Fruit fly (Drosophila melanogaster) whole organism, embryonic: ENCODE measurements around the gene Pgant2.

ENCODE experiments used
- Adf1 ChIP-seq: fragments of 200-800 bp; sonication (Bioruptor generic); IDR thresholded peaks from 2 replicates; pipeline ENCODE4 v1.3.6; 2022; ENCODE audit warnings: missing biosample characterization, missing genetic modification characterization
- B-H2 ChIP-seq: fragments of 200-800 bp; sonication (Bioruptor generic); optimal IDR thresholded peaks from 2 replicates; lab custom pipeline; 2018; ENCODE audit warnings: missing biosample characterization, mild to moderate bottlenecking, missing genetic modification characterization
- CG1024 ChIP-seq: fragments of 200-800 bp; sonication (Bioruptor generic); IDR thresholded peaks from 2 replicates; pipeline ENCODE4 v1.3.6; 2022; ENCODE audit warnings: missing biosample characterization, missing genetic modification characterization
- CG10366 ChIP-seq: fragments of 200-800 bp; sonication (Bioruptor generic); IDR thresholded peaks from 2 replicates; pipeline ENCODE4 v1.3.6; 2022; ENCODE audit warnings: missing biosample characterization, missing genetic modification characterization
- CG11560 ChIP-seq: fragments of 200-800 bp; sonication (Bioruptor generic); IDR thresholded peaks from 3 replicates; pipeline ENCODE4 v1.3.6; 2022; ENCODE audit warnings: missing biosample characterization, missing genetic modification characterization
- CG12744 ChIP-seq: fragments of 200-800 bp; sonication (Bioruptor generic); optimal IDR thresholded peaks from 2 replicates; lab custom pipeline; 2016; ENCODE audit warnings: missing biosample characterization, missing genetic modification characterization
- CG17361 ChIP-seq: fragments of 200-800 bp; sonication (Bioruptor generic); IDR thresholded peaks from 3 replicates; pipeline ENCODE4 v1.3.6; 2022; ENCODE audit warnings: missing biosample characterization, missing genetic modification characterization
- CG30431 ChIP-seq: fragments of 200-800 bp; sonication (Bioruptor generic); optimal IDR thresholded peaks from 2 replicates; lab custom pipeline; 2017; ENCODE audit warnings: missing biosample characterization, missing genetic modification characterization
- CG31388 ChIP-seq: fragments of 200-800 bp; sonication (Bioruptor generic); optimal IDR thresholded peaks from 2 replicates; lab custom pipeline; 2016; ENCODE audit warnings: missing biosample characterization, missing genetic modification characterization
- CG3838 ChIP-seq: fragments of 200-800 bp; sonication (Bioruptor generic); optimal IDR thresholded peaks from 3 replicates; lab custom pipeline; 2016; ENCODE audit warnings: missing biosample characterization, missing genetic modification characterization
- CG4730 ChIP-seq: fragments of 200-800 bp; sonication (Bioruptor generic); IDR thresholded peaks from 2 replicates; pipeline ENCODE4 v1.3.6; 2022; ENCODE audit warnings: missing biosample characterization, missing genetic modification characterization
- CG6175 ChIP-seq: fragments of 200-800 bp; sonication (Bioruptor generic); IDR thresholded peaks from 3 replicates; pipeline ENCODE4 v1.3.6; 2022; ENCODE audit warnings: missing biosample characterization, missing genetic modification characterization
- CG6765 ChIP-seq: fragments of 200-800 bp; sonication (Bioruptor generic); optimal IDR thresholded peaks from 3 replicates; lab custom pipeline; 2017; ENCODE audit warnings: missing biosample characterization, mild to moderate bottlenecking, missing genetic modification characterization
- CG6813 ChIP-seq: fragments of 200-800 bp; sonication (Bioruptor generic); optimal IDR thresholded peaks from 2 replicates; lab custom pipeline; 2017; ENCODE audit warnings: missing biosample characterization, missing genetic modification characterization, mild to moderate bottlenecking, moderate library complexity, missing genetic modification reagents
- CG7928 ChIP-seq: fragments of 200-800 bp; sonication (Bioruptor generic); optimal IDR thresholded peaks from 2 replicates; lab custom pipeline; 2017; ENCODE audit warnings: missing biosample characterization, mild to moderate bottlenecking, missing genetic modification characterization
- D19A ChIP-seq: fragments of 200-800 bp; optimal IDR thresholded peaks from 3 replicates; lab custom pipeline; 2019; ENCODE audit warnings: missing biosample characterization, mild to moderate bottlenecking, missing genetic modification characterization, moderate library complexity
- Dip3 ChIP-seq: fragments of 200-800 bp; sonication (Bioruptor generic); optimal IDR thresholded peaks from 3 replicates; lab custom pipeline; 2016; ENCODE audit warnings: missing biosample characterization, missing genetic modification characterization
- Ets65A ChIP-seq: fragments of 200-800 bp; sonication (Bioruptor generic); peaks from one replicate; lab custom pipeline; 2016; ENCODE audit warnings: missing biosample characterization, missing genetic modification characterization
- H15 ChIP-seq: fragments of 200-800 bp; sonication (Bioruptor generic); IDR thresholded peaks from 3 replicates; pipeline ENCODE4 v1.3.6; 2022; ENCODE audit warnings: missing biosample characterization, missing genetic modification characterization
- HHEX ChIP-seq: fragments of 200-800 bp; sonication (Bioruptor generic); optimal IDR thresholded peaks from 3 replicates; lab custom pipeline; 2017; ENCODE audit warnings: missing biosample characterization, mild to moderate bottlenecking, missing genetic modification characterization, missing genetic modification reagents
- HLH54F ChIP-seq: fragments of 200-800 bp; sonication (Bioruptor generic); optimal IDR thresholded peaks from 3 replicates; lab custom pipeline; 2016; ENCODE audit warnings: missing biosample characterization, missing genetic modification characterization
- HmgZ ChIP-seq: fragments of 200-800 bp; sonication (Bioruptor generic); optimal IDR thresholded peaks from 2 replicates; lab custom pipeline; 2018; ENCODE audit warnings: missing biosample characterization, mild to moderate bottlenecking, missing genetic modification characterization
- Hmx ChIP-seq: fragments of 200-800 bp; sonication (Bioruptor generic); optimal IDR thresholded peaks from 2 replicates; lab custom pipeline; 2016; ENCODE audit warnings: missing biosample characterization, missing genetic modification characterization
- Kr ChIP-seq: fragments of 200-800 bp; sonication (Bioruptor generic); optimal IDR thresholded peaks from 2 replicates; lab custom pipeline; 2017; ENCODE audit warnings: missing biosample characterization, mild to moderate bottlenecking, missing genetic modification characterization
- Lhr ChIP-seq: fragments of 200-800 bp; sonication (Bioruptor generic); optimal IDR thresholded peaks from 3 replicates; lab custom pipeline; 2017; ENCODE audit warnings: mild to moderate bottlenecking, missing biosample characterization, missing genetic modification reagents, missing genetic modification characterization
- Ptx1 ChIP-seq: fragments of 200-800 bp; sonication (Bioruptor generic); IDR thresholded peaks from 2 replicates; pipeline ENCODE4 v1.3.6; 2022; ENCODE audit warnings: missing biosample characterization, missing genetic modification characterization
- Stat92E ChIP-seq, 3 experiments: fragments of >200 bp in 2 of 3; fragments of 200-800 bp in 1 of 3; sonication (Bioruptor generic) in 1 of 3; optimal IDR thresholded peaks; 2 replicates each; lab custom pipeline; 2017 to 2019; ENCODE audit warnings: missing biosample characterization in 3 of 3, missing genetic modification characterization in 3 of 3, mild to moderate bottlenecking in 1 of 3, moderate library complexity in 1 of 3
- amos ChIP-seq: fragments of 200-800 bp; sonication (Bioruptor generic); IDR thresholded peaks from 2 replicates; pipeline ENCODE4 v1.3.6; 2022; ENCODE audit warnings: missing biosample characterization, missing genetic modification characterization; ENCODE audit not compliant: partially characterized antibody
- crol ChIP-seq: fragments of 200-800 bp; sonication (Bioruptor generic); IDR thresholded peaks from 2 replicates; pipeline ENCODE4 v1.3.6; 2022; ENCODE audit warnings: missing biosample characterization, missing genetic modification characterization
- cwo ChIP-seq: fragments of 200-800 bp; sonication (Bioruptor generic); optimal IDR thresholded peaks from 3 replicates; lab custom pipeline; 2017; ENCODE audit warnings: missing biosample characterization, missing genetic modification characterization, mild to moderate bottlenecking, moderate library complexity, missing genetic modification reagents
- en ChIP-seq: fragments of 200-800 bp; sonication (Bioruptor generic); optimal IDR thresholded peaks from 2 replicates; lab custom pipeline; 2016; ENCODE audit warnings: missing biosample characterization, missing genetic modification characterization
- exex ChIP-seq: fragments of 200-800 bp; sonication (Bioruptor generic); optimal IDR thresholded peaks from 4 replicates; lab custom pipeline; 2018; ENCODE audit warnings: missing biosample characterization, mild to moderate bottlenecking, missing genetic modification characterization, moderate library complexity
- grn ChIP-seq: fragments of 200-800 bp; sonication (Bioruptor generic); optimal IDR thresholded peaks from 3 replicates; lab custom pipeline; 2017; ENCODE audit warnings: missing biosample characterization, missing genetic modification characterization
- gro ChIP-seq: fragments of 200-800 bp; sonication (Bioruptor generic); optimal IDR thresholded peaks from 2 replicates; lab custom pipeline; 2016; ENCODE audit warnings: missing biosample characterization, missing genetic modification characterization
- ind ChIP-seq: fragments of 200-800 bp; sonication (Bioruptor generic); optimal IDR thresholded peaks from 3 replicates; lab custom pipeline; 2016; ENCODE audit warnings: missing biosample characterization, missing genetic modification characterization
- lab ChIP-seq: fragments of 200-800 bp; sonication (Bioruptor generic); optimal IDR thresholded peaks from 3 replicates; lab custom pipeline; 2017; ENCODE audit warnings: missing biosample characterization, missing genetic modification characterization, mild to moderate bottlenecking, moderate library complexity, missing genetic modification reagents
- mam ChIP-seq: fragments of 200-800 bp; sonication (Bioruptor generic); optimal IDR thresholded peaks from 3 replicates; lab custom pipeline; 2016; ENCODE audit warnings: missing biosample characterization, missing genetic modification characterization
- sd ChIP-seq: fragments of 200-800 bp; sonication (Bioruptor generic); optimal IDR thresholded peaks from 3 replicates; lab custom pipeline; 2018; ENCODE audit warnings: missing biosample characterization, mild to moderate bottlenecking, missing genetic modification characterization, moderate library complexity
- sqz ChIP-seq: fragments of 200-800 bp; sonication (Bioruptor generic); optimal IDR thresholded peaks from 3 replicates; lab custom pipeline; 2018; ENCODE audit warnings: missing biosample characterization, mild to moderate bottlenecking, missing genetic modification characterization
- sug ChIP-seq: fragments of 200-800 bp; optimal IDR thresholded peaks from 2 replicates; lab custom pipeline; 2019; ENCODE audit warnings: missing biosample characterization, mild to moderate bottlenecking, missing genetic modification characterization, moderate library complexity
- tup ChIP-seq: fragments of 200-800 bp; sonication (Bioruptor generic); optimal IDR thresholded peaks from 2 replicates; lab custom pipeline; 2016; ENCODE audit warnings: missing biosample characterization, mild to moderate bottlenecking, missing genetic modification characterization, moderate library complexity
- vvl ChIP-seq: fragments of 200-800 bp; sonication (Bioruptor generic); IDR thresholded peaks from 2 replicates; pipeline ENCODE4 v1.3.6; 2022; ENCODE audit warnings: missing biosample characterization, missing genetic modification characterization

Gene Pgant2

DNA sequence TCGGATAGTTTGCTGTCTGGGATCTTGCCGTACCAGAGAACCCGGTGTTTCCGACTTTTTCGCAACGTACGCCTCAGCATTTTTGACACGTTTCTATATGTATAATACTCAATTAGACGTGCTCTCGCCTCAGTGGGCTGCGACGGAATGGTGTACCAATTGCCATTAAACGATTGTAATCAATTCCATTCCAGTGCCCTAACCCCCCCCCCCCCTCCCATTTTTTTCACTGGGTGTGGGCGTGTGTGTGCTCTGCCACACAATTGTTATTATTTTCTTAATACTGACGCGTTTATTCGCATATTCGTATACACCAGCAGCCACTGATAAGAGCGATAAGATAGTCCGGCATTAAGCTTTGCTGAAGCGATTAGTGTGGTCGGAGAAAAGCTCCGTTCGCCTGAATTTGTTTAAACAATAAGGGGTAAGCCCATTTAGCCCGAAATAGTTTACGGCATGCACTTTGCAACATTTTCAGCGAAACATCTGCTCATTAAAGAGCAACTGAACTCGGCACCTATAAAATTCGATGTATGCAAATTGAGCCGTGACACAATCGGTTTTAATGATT, 57.4 kb downstream of the Pgant2 start (continued):
- TF ChIP-seq CG4730 (GFP tag; lab: Robert Waterston, UW) (no peak), grn (peak; percentile 72), Lhr (GFP tag; lab: Kevin White, UChicago) (no peak), sug (tag; lab: Kevin White, UChicago) (peak; percentile 85), mam (GFP tag; lab: Kevin White, UChicago) (no peak), CG17361 (GFP tag; lab: Robert Waterston, UW) (no peak), tup (no peak), Ptx1 (no peak), cwo (GFP tag; lab: Kevin White, UChicago) (peak; percentile 72), exex (tag; lab: Kevin White, UChicago) (peak; percentile 97), lab (GFP tag; lab: Kevin White, UChicago) (peak; percentile 34), sd (tag; lab: Kevin White, UChicago) (peak; percentile 69), amos (GFP tag; lab: Robert Waterston, UW) (no peak), Adf1 (0 out of 2 replicates have a peak, but pooled peaks have one; percentile 25), vvl (GFP tag; lab: Robert Waterston, UW) (no peak), D19A (tag; lab: Kevin White, UChicago) (no peak), gro (no peak), crol (GFP tag; lab: Robert Waterston, UW) (peak; percentile 80), Kr (GFP tag; lab: Kevin White, UChicago) (no peak), CG3838 (no peak), CG1024 (GFP tag; lab: Robert Waterston, UW) (no peak), sqz (no peak), Ets65A (GFP tag; lab: Kevin White, UChicago) (peak; percentile 41), CG10366 (GFP tag; lab: Robert Waterston, UW) (no peak), HmgZ (tag; lab: Kevin White, UChicago) (peak; percentile 40), CG7928 (GFP tag; lab: Kevin White, UChicago) (no peak), Hmx (GFP tag; lab: Kevin White, UChicago) (no peak), Stat92E (GFP tag; optimal IDR thresholded peaks at IDR 0.05; lab: Kevin White, UChicago) (no peak), CG6175 (GFP tag; lab: Robert Waterston, UW) (no peak), H15 (GFP tag; lab: Robert Waterston, UW) (no peak), CG30431 (GFP tag; lab: Kevin White, UChicago) (no peak), HHEX (GFP tag; lab: Kevin White, UChicago) (peak; percentile 3), CG6813 (GFP tag; lab: Kevin White, UChicago) (peak; percentile 10), CG11560 (tag; lab: Robert Waterston, UW) (no peak), HLH54F (GFP tag; lab: Kevin White, UChicago) (no peak), CG12744 (no peak), B-H2 (GFP tag; lab: Kevin White, UChicago) (peak; percentile 25), CG6765 (GFP tag; lab: Kevin White, UChicago) (no peak), en (GFP tag; lab: Kevin White, UChicago) (no peak), CG31388 (GFP tag; lab: Kevin White, UChicago) (no peak), ind (no peak), Dip3 (no peak)
- TF ChIP-seq, all 482 proteins: peak for 29
